Worm (Caenorhabditis elegans) whole organism, L4 larva: ENCODE data around the gene F01D5.2.
A peak's percentile ranks its signal among the peaks of the same experiment; 100 is the strongest.

Experiments
- F26F4.8 ChIP-seq: fragments of 200-800 bp; sonication (Bioruptor generic); conservative IDR thresholded peaks from 2 replicates; pipeline ENCODE4 v1.3.6; 2022; ENCODE audit warnings: missing genetic modification characterization, missing compliant biosample characterization
- F49E8.2 ChIP-seq: sonication (generic microtip); optimal IDR thresholded peaks from 2 replicates; lab custom pipeline; 2016; ENCODE audit warnings: missing compliant biosample characterization, mild to moderate bottlenecking, missing genetic modification characterization, borderline replicate concordance
- R02D3.7 ChIP-seq: fragments of 150-350 bp; sonication (generic microtip); optimal IDR thresholded peaks from 3 replicates; lab custom pipeline; 2014; ENCODE audit warnings: missing biosample characterization, missing genetic modification characterization
- T20F7.1 ChIP-seq: fragments of 200-800 bp; sonication (Bioruptor generic); optimal IDR thresholded peaks from 2 replicates; lab custom pipeline; 2018; ENCODE audit warnings: mild to moderate bottlenecking, missing genetic modification characterization, missing compliant biosample characterization
- Y105C5A.15 ChIP-seq: fragments of 200-800 bp; sonication (Bioruptor generic); IDR thresholded peaks from 2 replicates; pipeline ENCODE4 v1.3.6; 2022; ENCODE audit warnings: missing genetic modification characterization, missing compliant biosample characterization
- Y48G9A.11 ChIP-seq: fragments of 200-800 bp; sonication (Bioruptor generic); IDR thresholded peaks from 2 replicates; pipeline ENCODE4 v1.3.6; 2022; ENCODE audit warnings: missing genetic modification reagents, missing genetic modification characterization, missing compliant biosample characterization
- Y5F2A.4 ChIP-seq: fragments of 200-800 bp; sonication (Bioruptor generic); optimal IDR thresholded peaks from 2 replicates; lab custom pipeline; 2018; ENCODE audit warnings: mild to moderate bottlenecking, missing genetic modification characterization, missing compliant biosample characterization
- Y75B8A.6 ChIP-seq: fragments of 200-800 bp; sonication (Bioruptor generic); IDR thresholded peaks from 2 replicates; pipeline ENCODE4 v1.3.6; 2022; ENCODE audit warnings: missing genetic modification reagents, missing genetic modification characterization, missing compliant biosample characterization
- aha-1 ChIP-seq: fragments of 150-350 bp; peaks from one replicate; lab custom pipeline; 2014; ENCODE audit warnings: missing biosample characterization, missing genetic modification characterization
- aly-2 ChIP-seq: sonication (generic microtip); optimal IDR thresholded peaks from 2 replicates; lab custom pipeline; 2018; ENCODE audit warnings: missing biosample characterization, missing genetic modification characterization
- arid-1 ChIP-seq: fragments of 200-800 bp; sonication (Bioruptor generic); conservative IDR thresholded peaks from 2 replicates; pipeline ENCODE4 v1.3.6; 2022; ENCODE audit warnings: missing genetic modification reagents, missing genetic modification characterization, missing compliant biosample characterization
- ceh-28 ChIP-seq: fragments of 150-350 bp; optimal IDR thresholded peaks from 2 replicates; lab custom pipeline; 2014; ENCODE audit warnings: missing biosample characterization, missing genetic modification reagents, missing genetic modification characterization
- ceh-32 ChIP-seq: sonication (generic microtip); optimal IDR thresholded peaks from 2 replicates; lab custom pipeline; 2016; ENCODE audit warnings: mild to moderate bottlenecking, missing genetic modification characterization, missing compliant biosample characterization; ENCODE audit not compliant: poor library complexity
- ceh-62 ChIP-seq: sonication (generic microtip); optimal IDR thresholded peaks from 2 replicates; lab custom pipeline; 2017; ENCODE audit warnings: missing biosample characterization, missing genetic modification characterization
- ces-1 ChIP-seq: fragments of 150-350 bp; sonication (generic microtip); optimal IDR thresholded peaks from 4 replicates; lab custom pipeline; 2014; ENCODE audit warnings: missing biosample characterization, missing genetic modification reagents, missing genetic modification characterization
- cey-2 ChIP-seq: sonication (generic microtip); optimal IDR thresholded peaks from 3 replicates; lab custom pipeline; 2017; ENCODE audit warnings: missing genetic modification characterization, mild to moderate bottlenecking, missing compliant biosample characterization, antibody characterized with exemption, borderline replicate concordance; ENCODE audit not compliant: insufficient read depth
- ctbp-1 ChIP-seq: fragments of 200-800 bp; sonication (Bioruptor generic); IDR thresholded peaks from 2 replicates; pipeline ENCODE4 v1.3.6; 2022; ENCODE audit warnings: missing genetic modification reagents, missing genetic modification characterization, missing compliant biosample characterization
- daf-8 ChIP-seq: fragments of 200-800 bp; sonication (Bioruptor generic); IDR thresholded peaks from 2 replicates; pipeline ENCODE4 v1.3.6; 2022; ENCODE audit warnings: missing genetic modification characterization, missing compliant biosample characterization
- dmd-9 ChIP-seq: fragments of 200-800 bp; sonication (Bioruptor generic); IDR thresholded peaks from 2 replicates; pipeline ENCODE4 v1.3.6; 2022; ENCODE audit warnings: missing genetic modification reagents, missing genetic modification characterization, missing compliant biosample characterization
- dpl-1 ChIP-seq: fragments of 150-350 bp; optimal IDR thresholded peaks from 2 replicates; lab custom pipeline; 2014; ENCODE audit warnings: missing biosample characterization, missing genetic modification reagents, missing genetic modification characterization
- dve-1 ChIP-seq: sonication (generic microtip); optimal IDR thresholded peaks from 2 replicates; lab custom pipeline; 2017; ENCODE audit warnings: antibody characterized with exemption, mild to moderate bottlenecking, missing genetic modification characterization, missing compliant biosample characterization; ENCODE audit not compliant: insufficient read depth
- egl-27 ChIP-seq: sonication (generic microtip); optimal IDR thresholded peaks from 3 replicates; lab custom pipeline; 2017; ENCODE audit warnings: missing biosample characterization, missing genetic modification reagents, missing genetic modification characterization
- fkh-10 ChIP-seq: fragments of 150-350 bp; optimal IDR thresholded peaks from 2 replicates; lab custom pipeline; 2014; ENCODE audit warnings: missing biosample characterization, missing genetic modification reagents, missing genetic modification characterization
- fos-1 ChIP-seq: fragments of 150-350 bp; optimal IDR thresholded peaks from 2 replicates; lab custom pipeline; 2014; ENCODE audit warnings: missing biosample characterization, missing genetic modification characterization
- gei-8 ChIP-seq: fragments of 200-800 bp; sonication (Bioruptor generic); optimal IDR thresholded peaks from 2 replicates; lab custom pipeline; 2018; ENCODE audit warnings: mild to moderate bottlenecking, missing genetic modification characterization, missing compliant biosample characterization
- hlh-11 ChIP-seq: fragments of 200-800 bp; sonication (Bioruptor generic); optimal IDR thresholded peaks from 2 replicates; lab custom pipeline; 2018; ENCODE audit warnings: mild to moderate bottlenecking, missing genetic modification characterization, missing compliant biosample characterization
- hlh-30 ChIP-seq: sonication (generic microtip); optimal IDR thresholded peaks from 2 replicates; lab custom pipeline; 2017; ENCODE audit warnings: antibody characterized with exemption, mild to moderate bottlenecking, missing genetic modification characterization, missing compliant biosample characterization; ENCODE audit not compliant: insufficient read depth
- hmg-1.1 ChIP-seq: fragments of 200-800 bp; sonication (Bioruptor generic); IDR thresholded peaks from 2 replicates; pipeline ENCODE4 v1.3.6; 2022; ENCODE audit warnings: missing genetic modification reagents, missing genetic modification characterization, missing compliant biosample characterization
- jun-1 ChIP-seq: fragments of 150-350 bp; optimal IDR thresholded peaks from 2 replicates; lab custom pipeline; 2014; ENCODE audit warnings: missing biosample characterization, missing genetic modification reagents, missing genetic modification characterization
- lin-13 ChIP-seq: fragments of 150-350 bp; optimal IDR thresholded peaks from 2 replicates; lab custom pipeline; 2014; ENCODE audit warnings: missing biosample characterization, missing genetic modification reagents, missing genetic modification characterization
- lir-3 ChIP-seq: sonication (generic microtip); optimal IDR thresholded peaks from 2 replicates; lab custom pipeline; 2016; ENCODE audit warnings: mild to moderate bottlenecking, missing genetic modification characterization, missing compliant biosample characterization
- lsy-2 ChIP-seq, 2 experiments: fragments of 150-350 bp in 1 of 2; sonication (generic microtip) in 1 of 2; optimal IDR thresholded peaks; 2 replicates each; lab custom pipeline; 2014 to 2017; ENCODE audit warnings: missing biosample characterization in 2 of 2, missing genetic modification characterization in 2 of 2
- madf-5 ChIP-seq, 2 experiments: fragments of 200-800 bp; sonication (Bioruptor generic); IDR thresholded peaks; 2 replicates each; pipeline ENCODE4 v1.3.6; 2022; ENCODE audit warnings: missing compliant biosample characterization in 2 of 2, missing genetic modification characterization in 2 of 2
- mes-2 ChIP-seq: sonication (generic microtip); optimal IDR thresholded peaks from 2 replicates; lab custom pipeline; 2016; ENCODE audit warnings: missing genotype, mild to moderate bottlenecking, missing genetic modification characterization, missing compliant biosample characterization; ENCODE audit not compliant: poor library complexity, severe bottlenecking
- mxl-2 ChIP-seq: fragments of 200-800 bp; sonication (Bioruptor generic); conservative IDR thresholded peaks from 2 replicates; pipeline ENCODE4 v1.3.6; 2022; ENCODE audit warnings: missing genetic modification reagents, missing genetic modification characterization, missing compliant biosample characterization
- mxl-3 ChIP-seq: fragments of 200-800 bp; sonication (Bioruptor generic); optimal IDR thresholded peaks from 2 replicates; lab custom pipeline; 2018; ENCODE audit warnings: mild to moderate bottlenecking, missing genetic modification characterization, missing compliant biosample characterization
- nhr-102 ChIP-seq: sonication (generic microtip); optimal IDR thresholded peaks from 2 replicates; lab custom pipeline; 2016; ENCODE audit warnings: mild to moderate bottlenecking, missing genetic modification characterization, moderate library complexity, missing compliant biosample characterization
- nhr-111 ChIP-seq: fragments of 200-800 bp; sonication (Bioruptor generic); optimal IDR thresholded peaks from 2 replicates; lab custom pipeline; 2018; ENCODE audit warnings: mild to moderate bottlenecking, missing genetic modification characterization, missing compliant biosample characterization
- nhr-25 ChIP-seq: sonication (generic microtip); optimal IDR thresholded peaks from 2 replicates; lab custom pipeline; 2017; ENCODE audit warnings: missing genetic modification characterization, mild to moderate bottlenecking, missing compliant biosample characterization, antibody characterized with exemption, moderate library complexity, borderline replicate concordance; ENCODE audit not compliant: insufficient read depth
- nhr-28 ChIP-seq: fragments of 150-350 bp; optimal IDR thresholded peaks from 2 replicates; lab custom pipeline; 2014; ENCODE audit warnings: missing biosample characterization, missing genetic modification characterization
- nhr-41 ChIP-seq: fragments of 200-800 bp; sonication (Bioruptor generic); IDR thresholded peaks from 2 replicates; pipeline ENCODE4 v1.3.6; 2022; ENCODE audit warnings: missing genetic modification reagents, missing genetic modification characterization, missing compliant biosample characterization
- nhr-48 ChIP-seq: sonication (generic microtip); optimal IDR thresholded peaks from 2 replicates; lab custom pipeline; 2016; ENCODE audit warnings: mild to moderate bottlenecking, missing genetic modification characterization, missing compliant biosample characterization
- nhr-6 ChIP-seq: fragments of 150-350 bp; optimal IDR thresholded peaks from 2 replicates; lab custom pipeline; 2014; ENCODE audit warnings: missing biosample characterization, missing genetic modification characterization
- rbr-2 ChIP-seq: sonication (generic microtip); optimal IDR thresholded peaks from 2 replicates; lab custom pipeline; 2016; ENCODE audit warnings: missing genotype, missing genetic modification characterization, missing compliant biosample characterization
- set-16 ChIP-seq: fragments of 200-800 bp; sonication (Bioruptor generic); IDR thresholded peaks from 2 replicates; pipeline ENCODE4 v1.3.6; 2022; ENCODE audit warnings: missing genetic modification reagents, missing genetic modification characterization, missing compliant biosample characterization
- snpc-4 ChIP-seq: fragments of 150-350 bp; optimal IDR thresholded peaks from 2 replicates; lab custom pipeline; 2014; ENCODE audit warnings: missing biosample characterization, missing genetic modification characterization
- spr-3 ChIP-seq: fragments of 200-800 bp; sonication (Bioruptor generic); optimal IDR thresholded peaks from 2 replicates; lab custom pipeline; 2018; ENCODE audit warnings: mild to moderate bottlenecking, missing genetic modification characterization, missing compliant biosample characterization
- vab-7 ChIP-seq: fragments of 200-800 bp; sonication (Bioruptor generic); IDR thresholded peaks from 2 replicates; pipeline ENCODE4 v1.3.6; 2022; ENCODE audit warnings: missing genetic modification reagents, missing genetic modification characterization, missing compliant biosample characterization
- zfp-3 ChIP-seq: fragments of 200-800 bp; sonication (Bioruptor generic); conservative IDR thresholded peaks from 2 replicates; pipeline ENCODE4 v1.3.6; 2022; ENCODE audit warnings: missing genetic modification reagents, missing genetic modification characterization, missing compliant biosample characterization
- zip-11 ChIP-seq: fragments of 200-800 bp; sonication (Bioruptor generic); IDR thresholded peaks from 2 replicates; pipeline ENCODE4 v1.3.6; 2022; ENCODE audit warnings: missing genetic modification characterization, missing compliant biosample characterization
- ztf-11 ChIP-seq: fragments of 150-350 bp; optimal IDR thresholded peaks from 2 replicates; lab custom pipeline; 2014; ENCODE audit warnings: missing biosample characterization, missing genetic modification characterization

The F01D5.2 gene

DNA sequence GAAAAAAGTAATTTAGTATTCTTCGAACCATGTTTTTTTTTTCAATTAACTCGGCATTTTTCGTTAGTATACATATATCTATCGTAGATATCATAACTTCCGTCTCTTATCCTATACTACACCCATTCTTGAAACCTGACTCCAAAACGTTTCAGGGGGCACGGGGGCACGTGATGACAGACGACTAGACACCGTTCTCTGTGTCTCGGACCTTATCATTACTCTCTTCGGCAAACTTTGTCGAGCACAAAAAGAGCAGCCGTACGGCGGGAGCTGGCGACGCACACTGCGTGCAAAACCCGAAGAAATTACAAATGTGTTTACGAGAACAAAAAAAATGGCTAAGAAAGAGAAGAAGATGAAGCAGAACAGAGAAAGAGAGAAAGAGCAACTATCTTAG lies 45.3 kb upstream of the F01D5.2 start:
- TF ChIP-seq nhr-111 (GFP tag; lab: Kevin White, UChicago): no peak
- TF ChIP-seq dve-1 (tag; lab: Kevin White, UChicago): peak; percentile 96
- no peak for TF ChIP-seq ces-1 (GFP tag; lab: Kevin White, UChicago)
- TF ChIP-seq lsy-2 (tag; optimal IDR thresholded peaks at IDR 0.05; lab: Kevin White, UChicago): peak in 1 of 2 experiments; percentile 84
- no peak for TF ChIP-seq R02D3.7
- peak; percentile 64 for TF ChIP-seq mes-2
- peak; percentile 71 for TF ChIP-seq fkh-10 (GFP tag; lab: Kevin White, UChicago)
- TF ChIP-seq snpc-4 (tag; lab: Kevin White, UChicago): no peak
- 0 out of 4 replicates have a peak, but pooled peaks of 1 of the 2 experiments have one; percentile 41 for TF ChIP-seq madf-5 (GFP tag; IDR thresholded peaks at IDR 0.05; lab: Robert Waterston, UW)
- no peak for TF ChIP-seq aly-2 (tag; lab: Kevin White, UChicago)
- peak; percentile 18 for TF ChIP-seq gei-8 (GFP tag; lab: Kevin White, UChicago)
- no peak for TF ChIP-seq cey-2 (tag; lab: Kevin White, UChicago)
- peak; percentile 62 for TF ChIP-seq nhr-102 (tag; lab: Kevin White, UChicago)
- no peak for TF ChIP-seq nhr-41
- TF ChIP-seq nhr-28 (tag; lab: Kevin White, UChicago): peak; percentile 92
- no peak for TF ChIP-seq F26F4.8
- TF ChIP-seq nhr-25: no peak
- no peak for TF ChIP-seq daf-8 (GFP tag; lab: Robert Waterston, UW)
- no peak for TF ChIP-seq ceh-32
- TF ChIP-seq dpl-1 (GFP tag; lab: Kevin White, UChicago): peak; percentile 34
- peak; percentile 63 for TF ChIP-seq mxl-3 (GFP tag; lab: Kevin White, UChicago)
- no peak for TF ChIP-seq fos-1
- TF ChIP-seq ceh-28: no peak
- TF ChIP-seq T20F7.1: peak; percentile 49
- TF ChIP-seq ceh-62 (tag; lab: Kevin White, UChicago): no peak
- TF ChIP-seq spr-3 (GFP tag; lab: Kevin White, UChicago): no peak
- peak; percentile 61 for TF ChIP-seq set-16
- peak; percentile 55 for TF ChIP-seq rbr-2 (tag; lab: Kevin White, UChicago)
- TF ChIP-seq ctbp-1 (GFP tag; lab: Robert Waterston, UW): peak; percentile 76
- TF ChIP-seq nhr-48 (tag; lab: Kevin White, UChicago): peak; percentile 87
- TF ChIP-seq hmg-1.1: peak; percentile 67; the same call in 1 of the 2 replicates
- peak; percentile 93 for TF ChIP-seq hlh-30
- no peak for TF ChIP-seq Y5F2A.4 (GFP tag; lab: Kevin White, UChicago)
- no peak for TF ChIP-seq Y105C5A.15 (GFP tag; lab: Robert Waterston, UW)
- peak; percentile 52 for TF ChIP-seq lin-13 (GFP tag; lab: Kevin White, UChicago)
- TF ChIP-seq zfp-3 (GFP tag; lab: Robert Waterston, UW): no peak
- no peak for TF ChIP-seq vab-7 (GFP tag; lab: Robert Waterston, UW)
- peak; percentile 25 for TF ChIP-seq nhr-6 (tag; lab: Kevin White, UChicago)
- peak; percentile 99 for TF ChIP-seq aha-1 (tag; lab: Kevin White, UChicago)
- no peak for TF ChIP-seq dmd-9
- TF ChIP-seq F49E8.2 (tag; lab: Kevin White, UChicago): no peak
- TF ChIP-seq egl-27 (tag; lab: Kevin White, UChicago): no peak
- no peak for TF ChIP-seq arid-1
- TF ChIP-seq hlh-11 (tag; lab: Kevin White, UChicago): peak; percentile 93
- no peak for TF ChIP-seq zip-11 (GFP tag; lab: Robert Waterston, UW)
- no peak for TF ChIP-seq ztf-11
- TF ChIP-seq jun-1 (tag; lab: Kevin White, UChicago): peak; percentile 13
- TF ChIP-seq Y48G9A.11 (GFP tag; lab: Robert Waterston, UW): no peak
- no peak for TF ChIP-seq lir-3 (tag; lab: Kevin White, UChicago)
- TF ChIP-seq Y75B8A.6 (GFP tag; lab: Robert Waterston, UW): no peak
- TF ChIP-seq mxl-2 (GFP tag; lab: Robert Waterston, UW): no peak
